Worm (Caenorhabditis elegans): Measurements from ENCODE around the gene F46H5.11.

DNA sequence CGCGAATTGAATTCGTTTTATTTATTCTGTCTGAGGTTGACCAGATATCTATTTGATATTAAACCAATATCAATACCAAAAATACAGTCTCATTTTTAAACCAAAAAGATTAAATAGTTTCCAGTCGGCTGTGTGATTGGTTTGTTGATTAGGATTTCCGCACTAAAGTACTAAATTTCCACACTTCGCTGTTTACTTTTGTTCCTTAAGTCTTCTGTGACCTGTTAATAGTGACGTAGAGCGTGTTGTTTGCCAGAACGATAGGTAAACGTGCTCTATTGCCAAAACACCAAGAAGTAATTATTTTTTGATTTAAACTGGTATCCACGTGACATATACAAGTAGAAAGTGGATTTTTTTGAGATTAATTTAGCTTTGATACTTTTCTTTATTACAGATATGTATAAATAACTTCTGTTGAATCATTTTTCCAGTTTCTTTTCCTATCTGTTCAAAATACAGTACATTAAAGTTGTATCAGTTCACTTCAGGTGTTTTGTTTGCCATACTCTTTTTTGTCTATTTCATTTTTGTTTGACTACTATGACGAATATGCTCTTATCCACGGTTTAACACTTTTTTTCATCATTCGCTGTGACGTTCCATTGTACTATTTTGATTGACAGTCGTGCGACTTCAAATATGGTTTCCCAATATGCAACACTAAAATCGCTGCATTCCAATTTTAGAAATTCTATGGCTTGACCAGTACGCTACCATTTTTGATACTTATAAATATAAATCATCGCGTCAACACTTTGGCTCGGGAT lies 19.2 kb upstream of the F46H5.11 start:
- TF ChIP-seq ces-1 (GFP tag; optimal IDR thresholded peaks at IDR 0.05) (no peak), zag-1 (tag; optimal IDR thresholded peaks at IDR 0.05) (no peak)
